Worm (Caenorhabditis elegans): Measurements from ENCODE around the gene C37H5.14.

The C37H5.14 gene

DNA sequence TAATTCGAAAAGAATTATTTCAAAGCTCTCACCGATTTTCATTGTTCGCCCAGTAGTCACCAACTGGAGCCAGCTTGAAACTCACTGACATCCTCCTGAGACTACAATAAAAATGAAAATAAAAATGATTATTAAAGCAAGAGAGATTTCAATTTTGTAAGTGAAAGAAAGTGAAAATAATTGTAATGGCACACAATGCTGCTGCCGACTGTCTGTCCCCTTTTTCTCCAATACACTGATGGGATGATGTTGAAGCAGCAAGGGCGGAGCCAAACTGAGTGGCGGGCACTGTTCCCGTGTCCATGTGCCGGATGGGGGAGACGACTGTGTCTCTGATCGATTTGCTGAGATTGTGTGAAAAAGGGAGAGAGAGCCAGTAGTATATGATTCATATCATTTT, at the start of gene C37H5.14:
C37H5.14 (minus strand) TSS at position 101 of the 400 bp plus-strand sequence.
- no peak for TF ChIP-seq unc-62 (GFP tag; optimal IDR thresholded peaks at IDR 0.05)

DNA sequence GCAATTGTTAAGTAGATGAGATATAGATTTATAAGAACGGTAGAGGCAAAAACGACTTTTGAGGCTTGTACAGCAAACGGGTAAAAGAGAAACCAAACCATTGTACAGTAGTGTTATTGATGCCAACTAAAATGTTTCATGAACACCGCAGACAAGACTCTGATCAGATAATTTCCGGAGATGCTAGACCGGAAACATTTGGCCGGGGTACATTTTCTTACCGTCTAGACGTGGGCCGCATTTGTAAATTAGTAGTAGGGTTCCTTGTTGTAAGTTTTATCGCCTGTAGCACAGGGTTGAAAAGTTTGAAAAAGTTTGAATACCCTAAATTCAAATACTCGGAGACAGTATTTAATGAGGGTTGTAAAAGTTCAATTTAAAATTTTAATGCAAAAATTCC, 47.2 kb upstream of the C37H5.14 start, which contains the start of gene str-32:
str-32 (minus strand) TSS at position 101 of the 400 bp plus-strand sequence.
- no peak for TF ChIP-seq unc-62 (GFP tag; optimal IDR thresholded peaks at IDR 0.05)

DNA sequence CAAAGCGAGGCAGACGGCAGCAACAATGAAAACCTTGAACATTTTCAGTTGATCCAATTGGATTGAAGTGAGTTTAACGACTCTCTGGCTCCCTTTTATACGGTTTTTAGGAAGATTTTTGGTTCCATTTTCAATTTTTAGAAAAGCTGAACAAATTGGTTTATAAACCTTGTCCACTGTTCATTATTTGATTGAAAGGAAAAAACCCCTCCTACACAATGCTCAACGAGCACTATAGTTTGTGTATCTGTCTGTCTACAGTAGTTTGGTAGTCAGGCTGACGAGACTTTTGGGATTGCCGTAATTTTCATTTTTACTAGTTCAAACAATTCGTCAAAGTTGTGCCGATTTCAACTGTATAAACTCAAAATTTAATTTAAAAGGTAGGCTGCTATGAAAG, 45.1 kb upstream of the C37H5.14 start, which contains the start of gene T19H12.15:
T19H12.15 (minus strand) TSS at position 101 of the 400 bp plus-strand sequence.
- TF ChIP-seq unc-62 (GFP tag; optimal IDR thresholded peaks at IDR 0.05) = no peak

DNA sequence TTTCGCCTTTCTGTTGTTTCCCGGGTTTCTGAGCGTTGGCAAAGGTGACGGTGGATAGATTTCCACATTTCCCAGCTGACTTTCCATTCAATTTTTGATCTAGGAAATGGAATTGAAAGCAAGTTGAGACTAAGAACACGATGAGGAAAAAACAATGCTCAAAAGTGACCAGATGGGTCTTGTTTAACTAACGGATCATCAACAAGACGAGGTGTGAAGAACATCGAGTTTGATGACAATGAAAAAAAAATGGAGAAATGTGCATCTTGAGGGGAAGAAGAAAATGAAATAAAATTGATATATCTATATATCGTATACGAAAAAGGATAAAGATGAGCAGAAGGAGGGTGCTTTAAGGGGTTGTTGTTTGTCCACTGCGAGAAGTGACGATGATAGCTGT, 43.4 kb upstream of the C37H5.14 start, which contains the start of gene T19H12.6:
T19H12.6 (minus strand) TSS at position 101 of the 400 bp plus-strand sequence.
- no peak for TF ChIP-seq unc-62 (GFP tag; optimal IDR thresholded peaks at IDR 0.05)

DNA sequence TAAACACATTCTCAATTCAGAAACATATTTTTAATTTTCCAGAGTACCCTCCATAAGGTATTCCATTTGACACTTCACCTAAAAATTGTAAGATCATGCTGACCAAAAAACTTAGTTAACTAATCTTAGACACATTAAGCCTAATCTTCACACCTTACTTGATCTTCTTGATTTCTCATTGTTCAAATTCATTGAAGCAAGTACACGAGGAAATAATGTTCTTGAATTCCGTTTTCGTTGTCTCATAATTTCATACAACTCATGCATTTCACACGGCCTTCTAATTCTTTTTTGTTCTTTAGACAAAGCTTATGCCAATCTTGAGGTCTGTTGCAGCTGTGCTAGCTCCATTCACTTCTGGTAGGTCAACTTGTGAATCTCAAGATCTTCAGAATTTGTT, 37.8 kb upstream of the C37H5.14 start, which contains the start of gene srd-33:
srd-33 (plus strand) TSS at position 301 of the 400 bp plus-strand sequence.
- TF ChIP-seq unc-62 (GFP tag; optimal IDR thresholded peaks at IDR 0.05) = no peak

DNA sequence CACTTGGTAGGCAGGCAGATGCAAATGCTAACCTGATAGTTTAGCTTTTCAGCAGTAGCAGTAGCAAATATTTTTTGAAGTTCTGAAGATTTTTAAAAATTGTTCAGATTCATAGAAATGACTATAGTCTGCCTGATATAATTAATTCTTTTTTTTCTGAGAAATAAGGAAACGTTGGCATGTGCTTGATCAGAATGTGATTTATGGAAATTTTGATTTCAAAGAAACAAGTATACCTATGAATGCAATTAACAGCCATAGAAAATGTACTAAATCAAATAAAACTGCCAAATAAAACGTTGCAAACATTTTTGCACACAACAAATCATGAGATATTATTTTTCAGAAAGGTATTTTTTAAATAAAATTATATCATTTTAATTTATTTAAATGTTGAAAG, 36.5 kb upstream of the C37H5.14 start:
- no peak for TF ChIP-seq unc-62 (GFP tag; optimal IDR thresholded peaks at IDR 0.05)

DNA sequence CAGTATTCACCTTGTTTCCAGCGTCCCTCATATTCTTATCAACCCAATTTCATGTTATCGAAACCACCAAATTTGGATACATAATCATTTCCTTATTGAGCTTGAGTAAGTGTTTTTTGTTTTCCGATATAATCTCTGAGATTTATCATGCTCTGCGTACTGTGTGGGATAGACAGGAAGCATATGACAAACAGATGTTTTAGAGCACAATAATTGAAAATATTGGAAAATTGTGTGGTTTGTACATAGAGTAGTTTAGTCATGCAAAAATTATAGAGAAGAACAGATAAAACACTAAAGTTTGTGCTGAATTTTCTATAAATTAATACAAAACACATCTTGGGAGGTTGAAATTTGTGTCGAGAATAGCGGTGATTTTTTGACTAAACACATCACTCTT, 34.5 kb upstream of the C37H5.14 start:
- no peak for TF ChIP-seq unc-62 (GFP tag; optimal IDR thresholded peaks at IDR 0.05)

DNA sequence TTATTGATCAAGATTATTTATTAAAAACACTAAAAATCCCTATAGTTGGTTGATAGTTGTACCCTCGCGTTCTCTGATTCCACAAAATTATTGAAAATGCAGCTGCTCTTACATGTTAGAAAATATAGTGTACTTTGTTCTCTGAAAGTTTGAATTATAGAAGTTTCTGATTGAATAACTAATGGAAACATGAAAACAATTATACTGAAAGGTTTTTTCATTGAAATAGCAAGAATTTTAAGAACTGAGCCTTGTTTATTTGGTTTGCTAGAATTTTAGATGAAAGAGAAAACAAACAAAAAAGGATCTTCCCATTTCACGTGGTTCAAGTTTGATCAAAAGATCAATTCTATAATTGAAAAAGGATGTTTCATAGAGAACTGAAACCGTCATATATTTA, 33.4 kb upstream of the C37H5.14 start:
- TF ChIP-seq unc-62 (GFP tag; optimal IDR thresholded peaks at IDR 0.05) = no peak

DNA sequence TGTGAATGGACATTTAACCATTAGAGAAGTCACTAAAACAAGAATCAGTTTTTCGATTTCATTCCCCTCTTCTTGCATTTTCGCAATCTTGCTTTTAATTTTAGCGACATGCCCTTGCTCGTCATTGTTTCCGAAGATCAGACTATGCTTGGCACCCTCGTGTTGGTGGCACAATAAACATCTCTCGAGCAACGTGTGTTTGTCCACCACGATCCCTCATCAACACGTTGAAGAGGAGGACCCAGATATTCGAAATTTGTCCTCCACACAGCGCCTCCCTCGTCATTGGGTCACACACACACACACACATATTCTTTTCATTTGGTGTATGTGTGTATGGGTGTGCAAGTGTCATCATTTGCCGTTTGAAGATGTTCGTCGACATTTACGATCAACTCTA, 31.2 kb upstream of the C37H5.14 start, which contains the start of gene srd-32:
srd-32 (plus strand) TSS at position 301 of the 400 bp plus-strand sequence.
- no peak for TF ChIP-seq unc-62 (GFP tag; optimal IDR thresholded peaks at IDR 0.05)

DNA sequence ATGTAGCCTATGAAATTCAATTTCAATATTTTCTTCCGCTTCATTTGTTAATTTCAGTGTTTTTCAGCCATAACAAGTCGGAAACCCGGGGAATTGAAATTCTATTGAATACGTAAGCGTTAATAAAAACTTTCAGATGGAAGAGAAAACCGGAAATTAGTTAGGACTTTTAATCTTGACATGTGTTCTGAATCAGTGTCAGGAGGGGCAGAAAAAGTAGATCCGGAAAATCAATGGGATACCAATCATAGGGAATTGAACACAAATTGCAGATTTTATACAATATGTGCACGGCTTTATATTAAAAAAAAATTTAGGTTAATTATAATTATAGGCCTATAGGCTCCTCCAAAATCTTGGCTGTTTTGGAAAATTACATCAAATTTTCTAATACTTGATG, 30.2 kb upstream of the C37H5.14 start:
- no peak for TF ChIP-seq unc-62 (GFP tag; optimal IDR thresholded peaks at IDR 0.05)

DNA sequence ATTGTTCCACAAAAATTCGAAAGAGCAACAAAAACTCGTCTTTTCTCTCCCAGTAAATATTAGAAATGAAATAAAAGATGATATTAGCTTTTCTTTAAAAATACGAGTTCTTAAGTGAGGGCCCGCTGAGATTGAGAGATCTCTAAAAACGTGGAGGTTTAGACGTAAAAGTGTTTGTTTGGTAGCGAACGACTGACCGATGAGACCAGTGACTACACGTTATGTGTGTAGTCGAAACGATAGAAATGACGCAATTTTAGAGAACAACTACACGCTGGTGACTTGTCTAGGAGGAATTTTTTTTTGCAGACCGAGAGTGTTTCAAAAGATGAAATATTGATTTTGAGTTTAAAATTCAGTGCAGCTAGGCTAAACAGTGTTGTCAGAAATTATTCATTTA, 28.6 kb upstream of the C37H5.14 start, which contains the start of gene C37H5.13:
C37H5.13 (minus strand) TSS at position 229 of the 400 bp plus-strand sequence.
- no peak for TF ChIP-seq unc-62 (GFP tag; optimal IDR thresholded peaks at IDR 0.05)

DNA sequence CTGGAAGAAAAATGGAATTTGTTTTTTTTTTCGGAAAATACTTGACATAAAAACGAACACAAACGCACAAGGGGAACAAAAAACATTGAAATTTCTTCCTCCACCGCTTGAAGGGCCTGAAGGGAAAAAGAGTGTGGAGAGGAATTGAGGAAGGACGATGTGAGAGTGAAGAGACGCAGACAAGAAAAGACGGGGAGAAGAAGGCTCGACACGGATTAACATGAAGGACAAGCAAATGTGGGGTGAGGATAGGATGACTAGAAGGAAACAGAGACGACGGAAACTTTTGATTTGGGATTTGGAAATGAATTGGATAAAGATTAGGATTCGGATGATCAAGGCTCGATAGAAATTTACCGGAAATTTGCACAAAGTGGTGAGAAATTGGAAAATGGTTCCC, 26.3 kb upstream of the C37H5.14 start:
- no peak for TF ChIP-seq unc-62 (GFP tag; optimal IDR thresholded peaks at IDR 0.05)

DNA sequence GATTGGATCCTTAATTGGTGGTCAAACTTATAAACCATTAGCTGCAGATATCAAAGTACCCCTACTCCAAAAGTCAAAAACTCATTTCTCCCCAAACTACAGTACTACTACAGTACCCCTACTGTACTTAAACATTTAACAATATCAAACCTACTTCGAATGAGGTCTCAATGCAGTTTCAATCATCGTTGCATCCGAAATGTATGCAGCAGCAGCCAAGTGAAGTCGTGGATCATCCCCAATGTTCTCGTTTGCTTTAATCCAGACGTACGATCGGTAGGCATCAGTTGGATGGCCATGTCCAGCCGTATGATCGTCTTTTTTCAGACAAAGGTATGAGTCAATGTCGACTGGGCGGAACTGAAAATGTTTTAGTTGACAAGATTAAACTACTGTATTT, 23.4 kb upstream of the C37H5.14 start:
- TF ChIP-seq unc-62 (GFP tag; optimal IDR thresholded peaks at IDR 0.05) = no peak

DNA sequence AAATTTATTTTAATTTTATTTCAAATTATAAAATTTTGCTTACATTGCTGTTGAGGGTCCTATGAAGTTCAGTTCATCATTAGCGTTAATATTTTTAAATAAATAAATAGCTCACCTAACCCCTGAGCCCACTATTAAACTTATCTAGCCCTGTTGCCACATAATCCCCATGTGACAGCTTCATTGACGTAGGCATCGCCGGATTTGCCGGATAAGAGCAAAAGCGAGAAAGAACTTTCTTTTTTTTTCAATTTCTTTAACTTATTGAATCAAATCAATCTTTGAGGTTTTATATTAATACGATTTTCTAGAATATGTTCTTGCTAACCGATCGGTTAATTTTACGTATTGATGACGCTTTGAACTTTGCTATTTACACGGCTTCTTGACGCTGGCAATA, 17.8 kb upstream of the C37H5.14 start:
- TF ChIP-seq unc-62 (GFP tag; optimal IDR thresholded peaks at IDR 0.05) = no peak

DNA sequence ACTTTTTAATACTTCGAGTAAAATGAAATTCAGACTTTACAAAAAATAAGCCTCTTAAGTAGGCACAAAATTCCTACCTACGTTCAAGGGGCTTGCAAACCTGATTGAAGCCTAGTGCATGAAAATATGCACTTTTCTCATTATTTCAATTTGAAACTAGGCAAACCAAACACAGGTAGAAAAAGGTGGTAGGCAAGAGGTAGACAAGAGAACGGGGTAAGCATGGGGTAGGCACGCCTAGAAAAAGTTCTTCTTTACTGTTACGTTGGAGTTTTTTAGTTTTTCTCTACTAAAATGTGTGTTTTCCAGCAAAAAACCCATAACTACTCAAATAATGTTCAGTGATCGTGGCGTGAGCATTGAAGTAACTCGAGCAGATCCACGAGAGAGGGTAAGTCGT, 17.0 kb upstream of the C37H5.14 start, which contains the start of gene nex-4:
nex-4 (plus strand) TSS at position 301 of the 400 bp plus-strand sequence.
- TF ChIP-seq unc-62 (GFP tag; optimal IDR thresholded peaks at IDR 0.05) = no peak

DNA sequence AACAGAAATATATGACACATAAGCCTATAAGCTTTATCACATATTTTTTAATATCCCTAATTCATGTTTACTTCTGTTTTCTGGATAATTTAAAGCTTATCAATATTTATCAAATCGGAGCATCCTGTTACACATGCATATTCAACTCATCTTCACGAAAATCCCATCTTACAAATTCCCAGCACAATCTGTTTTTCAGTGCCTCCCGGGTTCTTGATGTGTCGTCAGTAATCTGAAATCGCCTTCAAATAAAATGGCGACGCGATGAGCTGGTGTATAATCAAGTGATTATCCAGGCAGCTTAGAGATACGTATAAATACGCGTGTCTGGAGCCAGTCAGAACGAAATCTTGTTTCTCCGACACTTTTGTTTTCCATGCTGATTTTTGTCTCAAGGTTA, 16.3 kb upstream of the C37H5.14 start:
- TF ChIP-seq unc-62 (GFP tag; optimal IDR thresholded peaks at IDR 0.05) = no peak

DNA sequence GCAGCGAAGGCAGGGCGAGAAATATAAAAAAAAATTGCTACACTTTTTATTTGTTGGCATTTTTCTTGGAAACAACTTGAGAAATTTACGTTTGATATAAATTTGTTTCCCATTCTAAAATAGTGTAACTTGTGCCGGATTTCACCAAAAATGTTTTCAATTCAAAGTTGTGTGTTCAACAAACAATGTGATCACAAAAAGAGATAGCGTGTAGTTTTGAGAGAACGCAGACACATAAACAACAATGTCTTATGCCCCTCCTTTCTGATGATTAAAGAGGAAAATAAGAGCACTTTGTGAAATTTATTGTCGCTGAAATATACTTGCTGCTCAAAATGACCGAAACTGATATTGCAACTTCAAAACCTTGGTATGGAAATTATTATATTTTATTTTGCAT, 13.2 kb upstream of the C37H5.14 start, which contains the start of gene abhd-5.1:
abhd-5.1 (plus strand) TSS at position 230 of the 400 bp plus-strand sequence.
- no peak for TF ChIP-seq unc-62 (GFP tag; optimal IDR thresholded peaks at IDR 0.05)

DNA sequence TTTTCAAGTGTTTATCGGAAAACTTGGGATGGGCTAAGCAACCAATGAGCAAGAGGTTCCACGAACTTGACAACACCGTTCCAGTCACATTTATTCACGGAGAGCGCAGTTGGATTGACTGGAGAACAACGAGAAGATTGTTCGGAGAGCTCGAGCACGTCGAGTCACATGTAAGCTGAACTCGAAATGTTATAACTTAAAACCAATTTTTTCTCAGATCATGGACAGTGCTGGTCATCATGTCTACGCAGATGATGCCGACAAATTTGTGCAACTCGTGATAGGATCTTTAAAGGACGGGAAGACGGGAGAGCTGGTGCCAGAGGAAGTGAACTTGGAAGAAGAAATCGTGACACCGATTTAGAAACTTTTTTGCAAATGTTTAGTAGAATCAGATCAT, 12.3 kb upstream of the C37H5.14 start:
- TF ChIP-seq unc-62 (GFP tag; optimal IDR thresholded peaks at IDR 0.05) = no peak
